Fruit fly (Drosophila melanogaster) whole organism, pupa: ENCODE data around the gene Lgr1.
A peak's percentile ranks its signal among the peaks of the same experiment; 100 is the strongest.

Source experiments
- CG10348 ChIP-seq: fragments of 200-800 bp; sonication (Bioruptor generic); IDR thresholded peaks from 2 replicates; pipeline ENCODE4 v1.3.6; 2022; ENCODE audit warnings: missing biosample characterization, missing genetic modification characterization
- CG12605 ChIP-seq: fragments of 200-800 bp; sonication (Bioruptor generic); IDR thresholded peaks from 2 replicates; pipeline ENCODE4 v1.3.6; 2022; ENCODE audit warnings: missing biosample characterization, missing genetic modification characterization
- CG13204 ChIP-seq: fragments of 200-800 bp; sonication (Bioruptor generic); optimal IDR thresholded peaks from 2 replicates; lab custom pipeline; 2018; ENCODE audit warnings: missing biosample characterization, mild to moderate bottlenecking, missing genetic modification characterization, moderate library complexity
- CG14655 ChIP-seq: fragments of 200-800 bp; sonication (Bioruptor generic); optimal IDR thresholded peaks from 3 replicates; lab custom pipeline; 2017; ENCODE audit warnings: mild to moderate bottlenecking, missing biosample characterization, missing genetic modification reagents, missing genetic modification characterization
- CG15710 ChIP-seq: fragments of 200-800 bp; sonication (Bioruptor generic); optimal IDR thresholded peaks from 2 replicates; lab custom pipeline; 2018; ENCODE audit warnings: missing biosample characterization, mild to moderate bottlenecking, missing genetic modification characterization, moderate library complexity
- CG17806 ChIP-seq: fragments of 200-800 bp; sonication (Bioruptor generic); optimal IDR thresholded peaks from 2 replicates; lab custom pipeline; 2018; ENCODE audit warnings: missing biosample characterization, mild to moderate bottlenecking, missing genetic modification characterization, moderate library complexity
- CG32121 ChIP-seq: fragments of 200-800 bp; sonication (Bioruptor generic); IDR thresholded peaks from 2 replicates; pipeline ENCODE4 v1.3.6; 2022; ENCODE audit warnings: missing biosample characterization, missing genetic modification characterization
- CG34367 ChIP-seq: fragments of 200-800 bp; sonication (Bioruptor generic); optimal IDR thresholded peaks from 2 replicates; lab custom pipeline; 2018; ENCODE audit warnings: missing biosample characterization, mild to moderate bottlenecking, missing genetic modification characterization
- CG4496 ChIP-seq: fragments of 200-800 bp; sonication (Bioruptor generic); IDR thresholded peaks from 3 replicates; pipeline ENCODE4 v1.3.6; 2022; ENCODE audit warnings: missing biosample characterization, missing genetic modification characterization
- CG8159 ChIP-seq: fragments of 200-800 bp; sonication (Bioruptor generic); optimal IDR thresholded peaks from 3 replicates; lab custom pipeline; 2018; ENCODE audit warnings: missing biosample characterization, mild to moderate bottlenecking, missing genetic modification characterization, moderate library complexity
- CG8301 ChIP-seq: fragments of 200-800 bp; sonication (Bioruptor generic); optimal IDR thresholded peaks from 2 replicates; lab custom pipeline; 2018; ENCODE audit warnings: missing biosample characterization, mild to moderate bottlenecking, missing genetic modification characterization
- CG9948 ChIP-seq: fragments of 200-800 bp; sonication (Bioruptor generic); optimal IDR thresholded peaks from 2 replicates; lab custom pipeline; 2018; ENCODE audit warnings: missing biosample characterization, mild to moderate bottlenecking, missing genetic modification characterization, moderate library complexity
- D1 ChIP-seq: fragments of 200-800 bp; sonication (Bioruptor generic); optimal IDR thresholded peaks from 2 replicates; lab custom pipeline; 2018; ENCODE audit warnings: missing biosample characterization, mild to moderate bottlenecking, missing genetic modification characterization, moderate library complexity
- EcR ChIP-seq: fragments of 200-800 bp; sonication (Bioruptor generic); optimal IDR thresholded peaks from 3 replicates; lab custom pipeline; 2019; ENCODE audit warnings: missing biosample characterization, missing genetic modification characterization, mild to moderate bottlenecking, moderate library complexity, missing genetic modification reagents
- Ets98B ChIP-seq: fragments of 200-800 bp; sonication (Bioruptor generic); IDR thresholded peaks from 2 replicates; pipeline ENCODE4 v1.3.6; 2022; ENCODE audit warnings: missing biosample characterization, missing genetic modification characterization
- Pif1A ChIP-seq: fragments of 200-800 bp; sonication (Bioruptor generic); optimal IDR thresholded peaks from 3 replicates; lab custom pipeline; 2016; ENCODE audit warnings: missing biosample characterization, missing genetic modification characterization
- Pif1B ChIP-seq: fragments of 200-800 bp; sonication (Bioruptor generic); optimal IDR thresholded peaks from 3 replicates; lab custom pipeline; 2016; ENCODE audit warnings: missing biosample characterization, missing genetic modification characterization
- Snoo ChIP-seq: fragments of 200-800 bp; sonication (Bioruptor generic); optimal IDR thresholded peaks from 3 replicates; lab custom pipeline; 2017; ENCODE audit warnings: missing biosample characterization, mild to moderate bottlenecking, missing genetic modification characterization, inconsistent platforms
- fd96Ca ChIP-seq: fragments of 200-800 bp; sonication (Bioruptor generic); IDR thresholded peaks from 3 replicates; pipeline ENCODE4 v1.3.6; 2022; ENCODE audit warnings: missing biosample characterization, missing genetic modification characterization
- gl ChIP-seq: fragments of 200-800 bp; sonication (Bioruptor generic); optimal IDR thresholded peaks from 2 replicates; lab custom pipeline; 2018; ENCODE audit warnings: missing biosample characterization, mild to moderate bottlenecking, missing genetic modification characterization
- rn ChIP-seq: fragments of 200-800 bp; sonication (Bioruptor generic); IDR thresholded peaks from 2 replicates; pipeline ENCODE4 v1.3.6; 2022; ENCODE audit warnings: missing biosample characterization, missing genetic modification characterization

The Lgr1 gene

dm6 chr3R:17725558-17725957 lies at the start of gene Lgr1:
Lgr1 (plus strand) TSS chr3R:17725777.
- TF ChIP-seq Snoo (tag; lab: Kevin White, UChicago): no peak
- no peak for TF ChIP-seq CG17806 (tag; lab: Kevin White, UChicago)
- TF ChIP-seq CG12605 (GFP tag; lab: Robert Waterston, UW): no peak
- TF ChIP-seq Ets98B (GFP tag; lab: Robert Waterston, UW): no peak
- TF ChIP-seq CG15710 (tag; lab: Kevin White, UChicago): no peak
- TF ChIP-seq CG4496 (GFP tag; lab: Robert Waterston, UW): peak; percentile 66
- no peak for TF ChIP-seq CG10348

- TF ChIP-seq CG9948 (tag; lab: Kevin White, UChicago): no peak
- TF ChIP-seq CG14655 (GFP tag; lab: Kevin White, UChicago): no peak
- TF ChIP-seq Pif1B (GFP tag; lab: Kevin White, UChicago): no peak
- TF ChIP-seq EcR: peak; percentile 88
- TF ChIP-seq, all 21 proteins: peak for 1
These were observed 47.3 kb upstream of the Lgr1 start for dm6 chr3R:17678138-17678873.

- TF ChIP-seq gl (tag; lab: Kevin White, UChicago): peak; percentile 26
- TF ChIP-seq CG14655 (GFP tag; lab: Kevin White, UChicago): peak; percentile 96
- peak; percentile 87 for TF ChIP-seq CG8159 (tag; lab: Kevin White, UChicago)
- TF ChIP-seq CG17806 (tag; lab: Kevin White, UChicago): peak; percentile 84
- no peak for TF ChIP-seq fd96Ca (GFP tag; lab: Robert Waterston, UW)
- peak; percentile 89 for TF ChIP-seq CG9948 (tag; lab: Kevin White, UChicago)
- peak; percentile 11 for TF ChIP-seq EcR
- peak; percentile 45; the same call in 1 of the 2 replicates for TF ChIP-seq rn (GFP tag; lab: Robert Waterston, UW)
- TF ChIP-seq D1 (tag; lab: Kevin White, UChicago): peak; percentile 85
- TF ChIP-seq CG15710 (tag; lab: Kevin White, UChicago): peak; percentile 87
- TF ChIP-seq CG12605 (GFP tag; lab: Robert Waterston, UW): peak; percentile 52
- peak; percentile 89 for TF ChIP-seq Snoo (tag; lab: Kevin White, UChicago)
- TF ChIP-seq CG8301: peak; percentile 94
- peak; percentile 82 for TF ChIP-seq CG4496 (GFP tag; lab: Robert Waterston, UW)
- TF ChIP-seq CG10348: no peak
- TF ChIP-seq CG13204 (GFP tag; lab: Kevin White, UChicago): no peak
- peak; percentile 86 for TF ChIP-seq Pif1B (GFP tag; lab: Kevin White, UChicago)
- no peak for TF ChIP-seq Pif1A (GFP tag; lab: Kevin White, UChicago)
- peak; percentile 79 for TF ChIP-seq CG34367 (tag; lab: Kevin White, UChicago)
- peak; percentile 82 for TF ChIP-seq CG32121
- peak; percentile 58 for TF ChIP-seq Ets98B (GFP tag; lab: Robert Waterston, UW)
- TF ChIP-seq, all 21 proteins: peak for 17
These were observed 46.1 kb upstream of the Lgr1 start for dm6 chr3R:17679368-17679997.

- TF ChIP-seq Snoo (tag; lab: Kevin White, UChicago) (no peak), CG34367 (tag; lab: Kevin White, UChicago) (no peak), CG9948 (tag; lab: Kevin White, UChicago) (no peak), CG8159 (tag; lab: Kevin White, UChicago) (no peak), D1 (tag; lab: Kevin White, UChicago) (no peak), EcR (peak; percentile 92), CG13204 (GFP tag; lab: Kevin White, UChicago) (peak; percentile 16), CG17806 (tag; lab: Kevin White, UChicago) (no peak), CG10348 (no peak), Pif1B (GFP tag; lab: Kevin White, UChicago) (no peak)
These were observed 45.3 kb upstream of the Lgr1 start for dm6 chr3R:17680268-17680638.

- TF ChIP-seq EcR (peak; percentile 33), Ets98B (GFP tag; lab: Robert Waterston, UW) (peak; percentile 5), CG14655 (GFP tag; lab: Kevin White, UChicago) (no peak), CG8159 (tag; lab: Kevin White, UChicago) (no peak), CG12605 (GFP tag; lab: Robert Waterston, UW) (no peak), D1 (tag; lab: Kevin White, UChicago) (no peak), CG10348 (no peak), gl (tag; lab: Kevin White, UChicago) (no peak), CG15710 (tag; lab: Kevin White, UChicago) (peak; percentile 23), CG4496 (GFP tag; lab: Robert Waterston, UW) (no peak), Pif1A (GFP tag; lab: Kevin White, UChicago) (no peak), Snoo (tag; lab: Kevin White, UChicago) (peak; percentile 58), CG8301 (peak; percentile 45), CG34367 (tag; lab: Kevin White, UChicago) (peak; percentile 0), CG9948 (tag; lab: Kevin White, UChicago) (peak; percentile 21), CG32121 (peak; percentile 44; the same call in 1 of the 2 replicates)
These were observed 44.8 kb upstream of the Lgr1 start for dm6 chr3R:17680639-17681302.
